Worm (Caenorhabditis elegans): ENCODE measurements around the gene hse-5.
A peak's percentile ranks its signal among the peaks of the same experiment; 100 is the strongest.

Gene hse-5

ce11 chrIII:4323120-4323519 is 22.0 kb upstream of the hse-5 start:
- TF ChIP-seq F26F4.8 (GFP tag; conservative IDR thresholded peaks at IDR 0.05) (no peak), R02D3.7 (tag; optimal IDR thresholded peaks at IDR 0.05) (no peak), hmg-1.1 (GFP tag; IDR thresholded peaks at IDR 0.05) (peak; percentile 54; the same call in 1 of the 2 replicates), mep-1 (tag; optimal IDR thresholded peaks at IDR 0.05) (peak; percentile 23), lin-38 (GFP tag; IDR thresholded peaks at IDR 0.05) (0 out of 2 replicates have a peak, but pooled peaks have one; percentile 16), rbr-2 (tag; optimal IDR thresholded peaks at IDR 0.05) (peak; percentile 48), vab-7 (GFP tag; IDR thresholded peaks at IDR 0.05) (0 out of 2 replicates have a peak, but pooled peaks have one; percentile 26), lin-29 (GFP tag; IDR thresholded peaks at IDR 0.05) (no peak), spr-1 (tag; optimal IDR thresholded peaks at IDR 0.05) (no peak), lsy-2 (tag; optimal IDR thresholded peaks at IDR 0.05) (peak in 1 of 2 experiments; percentile 41), nhr-237 (tag; optimal IDR thresholded peaks at IDR 0.05) (no peak), ceh-20 (GFP tag; IDR thresholded peaks at IDR 0.05) (no peak), ZK546.5 (tag; optimal IDR thresholded peaks at IDR 0.05) (no peak), nhr-28 (tag; optimal IDR thresholded peaks at IDR 0.05) (no peak), snpc-4 (tag; optimal IDR thresholded peaks at IDR 0.05) (no peak), nhr-10 (tag; optimal IDR thresholded peaks at IDR 0.05) (no peak), nhr-11 (tag; optimal IDR thresholded peaks at IDR 0.05) (peak; percentile 14), nhr-77 (tag; optimal IDR thresholded peaks at IDR 0.05) (no peak), unc-130 (GFP tag; optimal IDR thresholded peaks at IDR 0.05) (no peak), unc-62 (GFP tag; optimal IDR thresholded peaks at IDR 0.05 in 1 of 2) (peak in 1 of 2 experiments; percentile 67), unc-62 (tag; optimal IDR thresholded peaks at IDR 0.05) (no peak), nhr-6 (tag; optimal IDR thresholded peaks at IDR 0.05) (no peak), arid-1 (GFP tag; conservative IDR thresholded peaks at IDR 0.05) (no peak), zfp-3 (GFP tag; conservative IDR thresholded peaks at IDR 0.05) (no peak), ztf-7 (tag; optimal IDR thresholded peaks at IDR 0.05) (no peak)

ce11 chrIII:4323859-4324258 is 21.3 kb upstream of the hse-5 start, which contains the start of gene H38K22.9:
Gene H38K22.9 (plus strand): TSS chrIII:4324159.
- TF ChIP-seq daf-8 (GFP tag; IDR thresholded peaks at IDR 0.05) (no peak), hif-1 (tag; optimal IDR thresholded peaks at IDR 0.05) (no peak), zag-1 (tag; optimal IDR thresholded peaks at IDR 0.05) (no peak), nhr-11 (tag; optimal IDR thresholded peaks at IDR 0.05) (no peak), zip-2 (tag; optimal IDR thresholded peaks at IDR 0.05) (no peak), daf-16 (GFP tag; optimal IDR thresholded peaks at IDR 0.05) (no peak), daf-16 (tag; optimal IDR thresholded peaks at IDR 0.05) (no peak), D1046.2 (GFP tag; IDR thresholded peaks at IDR 0.05) (no peak), zip-11 (GFP tag; IDR thresholded peaks at IDR 0.05) (no peak), Y75B8A.6 (GFP tag; IDR thresholded peaks at IDR 0.05) (no peak), nhr-48 (tag; optimal IDR thresholded peaks at IDR 0.05) (no peak), madf-9 (GFP tag; conservative IDR thresholded peaks at IDR 0.05) (no peak), lin-38 (GFP tag; IDR thresholded peaks at IDR 0.05) (no peak)

ce11 chrIII:4328208-4328987 is 16.7 kb upstream of the hse-5 start:
- TF ChIP-seq tag-97 (GFP tag; IDR thresholded peaks at IDR 0.05) (no peak), ceh-28 (tag; optimal IDR thresholded peaks at IDR 0.05) (no peak), spr-1 (tag; optimal IDR thresholded peaks at IDR 0.05) (no peak), nhr-111 (GFP tag; optimal IDR thresholded peaks at IDR 0.05) (no peak), egl-43 (GFP tag; IDR thresholded peaks at IDR 0.05) (no peak), attf-4 (tag; optimal IDR thresholded peaks at IDR 0.05) (no peak), aha-1 (tag) (peak; percentile 8), nhr-28 (tag; optimal IDR thresholded peaks at IDR 0.05) (peak; percentile 65), F49E8.2 (tag; optimal IDR thresholded peaks at IDR 0.05; ENCODE audit: borderline replicate concordance) (no peak), T20F7.1 (GFP tag; optimal IDR thresholded peaks at IDR 0.05) (no peak), mxl-3 (GFP tag; optimal IDR thresholded peaks at IDR 0.05) (peak; percentile 42), ztf-11 (tag; optimal IDR thresholded peaks at IDR 0.05) (no peak), hlh-11 (tag; optimal IDR thresholded peaks at IDR 0.05) (peak; percentile 10), lim-7 (GFP tag; IDR thresholded peaks at IDR 0.05) (no peak), zfp-2 (tag; optimal IDR thresholded peaks at IDR 0.05) (no peak), lsy-2 (tag; optimal IDR thresholded peaks at IDR 0.05) (no peak), mdt-29 (GFP tag; IDR thresholded peaks at IDR 0.05) (no peak), D1046.2 (GFP tag; IDR thresholded peaks at IDR 0.05) (no peak), fos-1 (tag; optimal IDR thresholded peaks at IDR 0.05) (no peak)
